Fruit fly (Drosophila melanogaster) whole organism, embryonic: Measurements from ENCODE around the gene RpL28.
A peak's percentile ranks its signal among the peaks of the same experiment; 100 is the strongest.

Experiments used
- Abd-B ChIP-seq: fragments of 200-800 bp; sonication (Bioruptor generic); optimal IDR thresholded peaks from 2 replicates; lab custom pipeline; 2018; ENCODE audit warnings: missing biosample characterization, mild to moderate bottlenecking, missing genetic modification characterization, moderate library complexity
- Atf-2 ChIP-seq: fragments of 200-800 bp; sonication (Bioruptor generic); optimal IDR thresholded peaks from 2 replicates; lab custom pipeline; 2016; ENCODE audit warnings: missing biosample characterization, missing genetic modification characterization
- CG10267 ChIP-seq: fragments of 200-800 bp; sonication (Bioruptor generic); optimal IDR thresholded peaks from 2 replicates; lab custom pipeline; 2018; ENCODE audit warnings: missing biosample characterization, mild to moderate bottlenecking, missing genetic modification characterization, moderate library complexity
- CG12219 ChIP-seq: fragments of 200-800 bp; sonication (Bioruptor generic); optimal IDR thresholded peaks from 3 replicates; lab custom pipeline; 2018; ENCODE audit warnings: missing biosample characterization, mild to moderate bottlenecking, missing genetic modification characterization
- CG1233 ChIP-seq: fragments of 200-800 bp; sonication (Bioruptor generic); optimal IDR thresholded peaks from 4 replicates; lab custom pipeline; 2018; ENCODE audit warnings: missing biosample characterization, mild to moderate bottlenecking, missing genetic modification characterization
- CG13894 ChIP-seq: fragments of 200-800 bp; sonication (Bioruptor generic); optimal IDR thresholded peaks from 3 replicates; lab custom pipeline; 2018; ENCODE audit warnings: missing biosample characterization, mild to moderate bottlenecking, missing genetic modification characterization, moderate library complexity
- CG15269 ChIP-seq: fragments of 200-800 bp; sonication (Bioruptor generic); optimal IDR thresholded peaks from 2 replicates; lab custom pipeline; 2018; ENCODE audit warnings: missing biosample characterization, mild to moderate bottlenecking, missing genetic modification characterization, moderate library complexity
- CG1602 ChIP-seq: fragments of 200-800 bp; sonication (Bioruptor generic); optimal IDR thresholded peaks from 3 replicates; lab custom pipeline; 2016; ENCODE audit warnings: missing biosample characterization, missing genetic modification characterization
- CG17385 ChIP-seq: fragments of 200-800 bp; sonication (Bioruptor generic); optimal IDR thresholded peaks from 3 replicates; lab custom pipeline; 2018; ENCODE audit warnings: missing biosample characterization, mild to moderate bottlenecking, missing genetic modification characterization
- CG1832 ChIP-seq: fragments of 200-800 bp; sonication (Bioruptor generic); optimal IDR thresholded peaks from 2 replicates; lab custom pipeline; 2017; ENCODE audit warnings: missing biosample characterization, mild to moderate bottlenecking, missing genetic modification characterization, inconsistent platforms
- CG30403 ChIP-seq: fragments of 200-800 bp; sonication (Bioruptor generic); optimal IDR thresholded peaks from 3 replicates; lab custom pipeline; 2016; ENCODE audit warnings: missing biosample characterization, missing genetic modification characterization
- CG4424 ChIP-seq: fragments of 200-800 bp; sonication (Bioruptor generic); optimal IDR thresholded peaks from 3 replicates; lab custom pipeline; 2016; ENCODE audit warnings: missing biosample characterization, missing genetic modification characterization
- CG6765 ChIP-seq: fragments of 200-800 bp; sonication (Bioruptor generic); optimal IDR thresholded peaks from 3 replicates; lab custom pipeline; 2017; ENCODE audit warnings: missing biosample characterization, mild to moderate bottlenecking, missing genetic modification characterization
- CG7556 ChIP-seq: fragments of 200-800 bp; sonication (Bioruptor generic); optimal IDR thresholded peaks from 2 replicates; lab custom pipeline; 2017; ENCODE audit warnings: missing biosample characterization, mild to moderate bottlenecking, missing genetic modification characterization
- CG8944 ChIP-seq: fragments of 200-800 bp; sonication (Bioruptor generic); optimal IDR thresholded peaks from 3 replicates; lab custom pipeline; 2016; ENCODE audit warnings: missing biosample characterization, missing genetic modification characterization
- CG9215 ChIP-seq: fragments of 200-800 bp; sonication (Bioruptor generic); IDR thresholded peaks from 2 replicates; pipeline ENCODE4 v1.3.6; 2022; ENCODE audit warnings: missing biosample characterization, missing genetic modification characterization
- CG9727 ChIP-seq: fragments of 200-800 bp; sonication (Bioruptor generic); optimal IDR thresholded peaks from 3 replicates; lab custom pipeline; 2017; ENCODE audit warnings: missing biosample characterization, mild to moderate bottlenecking, missing genetic modification characterization
- D ChIP-seq, 2 experiments: fragments of 200-800 bp in 1 of 2; fragments of >200 bp in 1 of 2; sonication (Bioruptor generic) in 1 of 2; optimal IDR thresholded peaks; 2 replicates in 1 of 2; 3 replicates in 1 of 2; lab custom pipeline; 2017; ENCODE audit warnings: mild to moderate bottlenecking in 1 of 2, missing biosample characterization in 1 of 2, missing genetic modification characterization in 1 of 2, missing genetic modification reagents in 1 of 2
- Dip3 ChIP-seq: fragments of 200-800 bp; sonication (Bioruptor generic); optimal IDR thresholded peaks from 3 replicates; lab custom pipeline; 2016; ENCODE audit warnings: missing biosample characterization, missing genetic modification characterization
- Drgx ChIP-seq: fragments of 200-800 bp; sonication (Bioruptor generic); IDR thresholded peaks from 2 replicates; pipeline ENCODE4 v1.3.6; 2022; ENCODE audit warnings: missing biosample characterization, missing genetic modification characterization
- HHEX ChIP-seq: fragments of 200-800 bp; sonication (Bioruptor generic); optimal IDR thresholded peaks from 3 replicates; lab custom pipeline; 2017; ENCODE audit warnings: missing biosample characterization, mild to moderate bottlenecking, missing genetic modification characterization, missing genetic modification reagents
- Hey ChIP-seq: fragments of 200-800 bp; sonication (Bioruptor generic); optimal IDR thresholded peaks from 3 replicates; lab custom pipeline; 2018; ENCODE audit warnings: missing biosample characterization, mild to moderate bottlenecking, missing genetic modification characterization
- Hr3 ChIP-seq: fragments of 200-800 bp; sonication (Bioruptor generic); optimal IDR thresholded peaks from 3 replicates; lab custom pipeline; 2016; ENCODE audit warnings: missing biosample characterization, missing genetic modification characterization
- NC2α ChIP-seq: fragments of 200-800 bp; sonication (Bioruptor generic); optimal IDR thresholded peaks from 2 replicates; lab custom pipeline; 2016; ENCODE audit warnings: missing biosample characterization, missing genetic modification characterization
- NfI ChIP-seq: fragments of 200-800 bp; sonication (Bioruptor generic); optimal IDR thresholded peaks from 3 replicates; lab custom pipeline; 2018; ENCODE audit warnings: missing biosample characterization, mild to moderate bottlenecking, missing genetic modification characterization, moderate library complexity
- Pdp1 ChIP-seq, 2 experiments: fragments of 200-800 bp; sonication (Bioruptor generic); optimal IDR thresholded peaks; 3 replicates each; lab custom pipeline; 2016; ENCODE audit warnings: missing biosample characterization in 2 of 2, missing genetic modification characterization in 2 of 2, mild to moderate bottlenecking in 1 of 2, moderate library complexity in 1 of 2
- Ravus ChIP-seq: fragments of 200-800 bp; sonication (Bioruptor generic); IDR thresholded peaks from 2 replicates; pipeline ENCODE4 v1.3.6; 2022; ENCODE audit warnings: missing biosample characterization, missing genetic modification characterization
- Six4 ChIP-seq: fragments of 200-800 bp; sonication (Bioruptor generic); optimal IDR thresholded peaks from 2 replicates; lab custom pipeline; 2016; ENCODE audit warnings: missing biosample characterization, missing genetic modification characterization
- Sox100B ChIP-seq: fragments of 200-800 bp; sonication (Bioruptor generic); optimal IDR thresholded peaks from 3 replicates; lab custom pipeline; 2018; ENCODE audit warnings: missing biosample characterization, mild to moderate bottlenecking, missing genetic modification characterization
- Ssrp ChIP-seq: fragments of 200-800 bp; sonication (Bioruptor generic); optimal IDR thresholded peaks from 2 replicates; lab custom pipeline; 2018; ENCODE audit warnings: missing biosample characterization, mild to moderate bottlenecking, missing genetic modification characterization, moderate library complexity
- ab ChIP-seq: fragments of 200-800 bp; sonication (Bioruptor generic); optimal IDR thresholded peaks from 2 replicates; lab custom pipeline; 2016; ENCODE audit warnings: missing biosample characterization, missing genetic modification characterization
- ap ChIP-seq: fragments of 200-800 bp; sonication (Bioruptor generic); IDR thresholded peaks from 2 replicates; pipeline ENCODE4 v1.3.6; 2022; ENCODE audit warnings: missing biosample characterization, missing genetic modification characterization
- dpn ChIP-seq, 2 experiments: fragments of 200-800 bp; sonication (Bioruptor generic); optimal IDR thresholded peaks; 3 replicates each; lab custom pipeline; 2016; ENCODE audit warnings: missing biosample characterization in 2 of 2, missing genetic modification characterization in 2 of 2
- dysf ChIP-seq: fragments of 200-800 bp; sonication (Bioruptor generic); IDR thresholded peaks from 3 replicates; pipeline ENCODE4 v1.3.6; 2022; ENCODE audit warnings: missing biosample characterization, missing genetic modification characterization
- eve ChIP-seq, 2 experiments: fragments of >200 bp; optimal IDR thresholded peaks; 2 replicates each; lab custom pipeline; 2017; ENCODE audit warnings: missing biosample characterization in 2 of 2, missing genetic modification characterization in 2 of 2
- grau ChIP-seq: fragments of 200-800 bp; optimal IDR thresholded peaks from 3 replicates; lab custom pipeline; 2019; ENCODE audit warnings: missing biosample characterization, mild to moderate bottlenecking, missing genetic modification characterization, moderate library complexity
- lab ChIP-seq: fragments of 200-800 bp; sonication (Bioruptor generic); optimal IDR thresholded peaks from 3 replicates; lab custom pipeline; 2017; ENCODE audit warnings: missing biosample characterization, missing genetic modification characterization, mild to moderate bottlenecking, moderate library complexity, missing genetic modification reagents
- lilli ChIP-seq: fragments of 200-800 bp; sonication (Bioruptor generic); optimal IDR thresholded peaks from 3 replicates; lab custom pipeline; 2016; ENCODE audit warnings: missing biosample characterization, missing genetic modification characterization
- lmd ChIP-seq: fragments of 200-800 bp; sonication (Bioruptor generic); IDR thresholded peaks from 2 replicates; pipeline ENCODE4 v1.3.6; 2022; ENCODE audit warnings: missing biosample characterization, missing genetic modification characterization
- nau ChIP-seq: fragments of 200-800 bp; sonication (Bioruptor generic); optimal IDR thresholded peaks from 3 replicates; lab custom pipeline; 2017; ENCODE audit warnings: missing biosample characterization, mild to moderate bottlenecking, missing genetic modification characterization, missing genetic modification reagents
- sc ChIP-seq, 3 experiments: fragments of >200 bp in 2 of 3; fragments of 200-800 bp in 1 of 3; sonication (Bioruptor generic) in 1 of 3; optimal IDR thresholded peaks; 2 replicates in 2 of 3; 3 replicates in 1 of 3; lab custom pipeline; 2017; ENCODE audit warnings: mild to moderate bottlenecking in 1 of 3, missing biosample characterization in 1 of 3, missing genetic modification characterization in 1 of 3, missing genetic modification reagents in 1 of 3
- tin ChIP-seq: fragments of 200-800 bp; sonication (Bioruptor generic); optimal IDR thresholded peaks from 3 replicates; lab custom pipeline; 2016; ENCODE audit warnings: missing biosample characterization, missing genetic modification characterization
- toy ChIP-seq: fragments of 200-800 bp; sonication (Bioruptor generic); IDR thresholded peaks from 2 replicates; pipeline ENCODE4 v1.3.6; 2022; ENCODE audit warnings: missing biosample characterization, missing genetic modification characterization
- usp ChIP-seq: fragments of >200 bp; optimal IDR thresholded peaks from 2 replicates; lab custom pipeline; 2017; ENCODE audit warnings: missing biosample characterization, missing genetic modification characterization
- vfl ChIP-seq: fragments of 200-800 bp; sonication (Bioruptor generic); optimal IDR thresholded peaks from 2 replicates; lab custom pipeline; 2016; ENCODE audit warnings: missing biosample characterization, missing genetic modification characterization
- wor ChIP-seq: fragments of 200-800 bp; sonication (Bioruptor generic); IDR thresholded peaks from 2 replicates; pipeline ENCODE4 v1.3.6; 2022; ENCODE audit warnings: missing biosample characterization, missing genetic modification characterization
- zen2 ChIP-seq: fragments of 200-800 bp; sonication (Bioruptor generic); IDR thresholded peaks from 3 replicates; pipeline ENCODE4 v1.3.6; 2022; ENCODE audit warnings: missing biosample characterization, missing genetic modification characterization; ENCODE audit not compliant: partially characterized antibody

The RpL28 gene

dm6 chr3L:3248714-3249663 is 26.2 kb upstream of the RpL28 start (continued):
- no peak for TF ChIP-seq CG13894 (tag; lab: Kevin White, UChicago)
- TF ChIP-seq dysf (GFP tag; lab: Robert Waterston, UW), result peak; percentile 46; the same call in 1 of the 3 replicates
- peak; percentile 36 for TF ChIP-seq CG4424 (GFP tag; lab: Kevin White, UChicago)
- no peak for TF ChIP-seq zen2 (GFP tag; lab: Robert Waterston, UW)
- peak; percentile 52 for TF ChIP-seq CG17385
- TF ChIP-seq Six4 (GFP tag; lab: Kevin White, UChicago), result peak; percentile 13
- TF ChIP-seq Ravus (GFP tag; lab: Robert Waterston, UW), result no peak
- TF ChIP-seq Sox100B, result peak; percentile 68
- peak; percentile 0 for TF ChIP-seq CG10267
- peak; percentile 67 for TF ChIP-seq Ssrp (tag; lab: Kevin White, UChicago)
- TF ChIP-seq CG9215 (GFP tag; lab: Robert Waterston, UW), result no peak
- TF ChIP-seq NC2α (GFP tag; lab: Kevin White, UChicago), result peak; percentile 2
- TF ChIP-seq Abd-B (GFP tag; lab: Kevin White, UChicago), result peak; percentile 1
- peak in 1 of 2 experiments; percentile 73 for TF ChIP-seq eve (GFP tag; optimal IDR thresholded peaks at IDR 0.05; lab: Kevin White, UChicago)
- TF ChIP-seq grau (tag; lab: Kevin White, UChicago), result peak; percentile 53
- TF ChIP-seq CG12219 (GFP tag; lab: Kevin White, UChicago), result peak; percentile 38
- TF ChIP-seq CG15269 (tag; lab: Kevin White, UChicago), result peak; percentile 55
- peak; percentile 29 for TF ChIP-seq Atf-2 (GFP tag; lab: Kevin White, UChicago)
- TF ChIP-seq tin (GFP tag; lab: Kevin White, UChicago), result peak; percentile 6
- peak; percentile 33; the same call in 1 of the 2 replicates for TF ChIP-seq lmd (GFP tag; lab: Robert Waterston, UW)
- TF ChIP-seq nau, result peak; percentile 4
- peak; percentile 79 for TF ChIP-seq Drgx (GFP tag; lab: Robert Waterston, UW)
- TF ChIP-seq HHEX (GFP tag; lab: Kevin White, UChicago), result peak; percentile 18
- TF ChIP-seq wor (GFP tag; lab: Robert Waterston, UW), result peak; percentile 49
- TF ChIP-seq Dip3 (GFP tag; lab: Kevin White, UChicago), result peak; percentile 25
- no peak for TF ChIP-seq toy (GFP tag; lab: Robert Waterston, UW)
- TF ChIP-seq D (optimal IDR thresholded peaks at IDR 0.05; lab: Kevin White, UChicago), result no peak
- TF ChIP-seq D (GFP tag; optimal IDR thresholded peaks at IDR 0.05; lab: Kevin White, UChicago), result peak; percentile 29
- peak; percentile 34 for TF ChIP-seq CG1602 (GFP tag; lab: Kevin White, UChicago)
- TF ChIP-seq usp (GFP tag; lab: Kevin White, UChicago), result no peak
- no peak for TF ChIP-seq ab (GFP tag; lab: Kevin White, UChicago)
- TF ChIP-seq lab (GFP tag; lab: Kevin White, UChicago), result peak; percentile 21
- TF ChIP-seq vfl (GFP tag; lab: Kevin White, UChicago), result no peak
- TF ChIP-seq CG1233 (GFP tag; lab: Kevin White, UChicago), result peak; percentile 28
- peak; percentile 56 for TF ChIP-seq CG30403 (GFP tag; lab: Kevin White, UChicago)
- 0 out of 2 replicates have a peak, but pooled peaks have one; percentile 4 for TF ChIP-seq ap (GFP tag; lab: Robert Waterston, UW)
- peak; percentile 18 for TF ChIP-seq Hr3 (GFP tag; lab: Kevin White, UChicago)
- TF ChIP-seq Pdp1 (GFP tag; optimal IDR thresholded peaks at IDR 0.05; lab: Kevin White, UChicago), result peak in 1 of 2 experiments; percentile 19
- TF ChIP-seq CG6765 (GFP tag; lab: Kevin White, UChicago), result no peak
- no peak for TF ChIP-seq Hey
- TF ChIP-seq CG7556, result peak; percentile 19
- no peak for TF ChIP-seq CG1832 (GFP tag; lab: Kevin White, UChicago)
- no peak for TF ChIP-seq sc (optimal IDR thresholded peaks at IDR 0.05; lab: Kevin White, UChicago)
- TF ChIP-seq sc (GFP tag; optimal IDR thresholded peaks at IDR 0.05; lab: Kevin White, UChicago), result peak; percentile 34
- TF ChIP-seq CG8944 (GFP tag; lab: Kevin White, UChicago), result peak; percentile 40
- peak in 1 of 2 experiments; percentile 53 for TF ChIP-seq dpn (GFP tag; optimal IDR thresholded peaks at IDR 0.05; lab: Kevin White, UChicago)
- peak; percentile 48 for TF ChIP-seq NfI
- TF ChIP-seq CG9727 (GFP tag; lab: Kevin White, UChicago), result peak; percentile 55
- peak; percentile 55 for TF ChIP-seq lilli (GFP tag; lab: Kevin White, UChicago)
